Fruit fly (Drosophila melanogaster) whole organism, prepupa: ENCODE data around the gene Kyat.

Source experiments
- CG10631 ChIP-seq: fragments of 200-800 bp; sonication (Bioruptor generic); optimal IDR thresholded peaks from 2 replicates; lab custom pipeline; 2016; ENCODE audit warnings: missing biosample characterization, missing genetic modification characterization
- CG10669 ChIP-seq: fragments of 200-800 bp; sonication (Bioruptor generic); optimal IDR thresholded peaks from 3 replicates; lab custom pipeline; 2018; ENCODE audit warnings: missing biosample characterization, mild to moderate bottlenecking, missing genetic modification characterization, moderate library complexity
- CG11762 ChIP-seq: fragments of 200-800 bp; sonication (Bioruptor generic); optimal IDR thresholded peaks from 3 replicates; lab custom pipeline; 2016; ENCODE audit warnings: missing biosample characterization, missing genetic modification characterization; ENCODE audit not compliant: insufficient read depth
- CG15336 ChIP-seq: fragments of 200-800 bp; sonication (Bioruptor generic); IDR thresholded peaks from 2 replicates; pipeline ENCODE4 v1.3.6; 2022; ENCODE audit warnings: missing biosample characterization, missing genetic modification characterization
- CG1621 ChIP-seq: fragments of 200-800 bp; sonication (Bioruptor generic); optimal IDR thresholded peaks from 3 replicates; lab custom pipeline; 2018; ENCODE audit warnings: missing biosample characterization, mild to moderate bottlenecking, missing genetic modification characterization
- CG3032 ChIP-seq: fragments of 200-800 bp; optimal IDR thresholded peaks from 2 replicates; lab custom pipeline; 2019; ENCODE audit warnings: missing biosample characterization, mild to moderate bottlenecking, missing genetic modification characterization, moderate library complexity
- CG31627 ChIP-seq: fragments of 200-800 bp; sonication (Bioruptor generic); optimal IDR thresholded peaks from 3 replicates; lab custom pipeline; 2016; ENCODE audit warnings: missing biosample characterization, missing genetic modification characterization
- CG32006 ChIP-seq: fragments of 200-800 bp; sonication (Bioruptor generic); optimal IDR thresholded peaks from 3 replicates; lab custom pipeline; 2017; ENCODE audit warnings: missing biosample characterization, mild to moderate bottlenecking, missing genetic modification characterization
- CG3919 ChIP-seq: fragments of 200-800 bp; sonication (Bioruptor generic); optimal IDR thresholded peaks from 3 replicates; lab custom pipeline; 2016; ENCODE audit warnings: missing biosample characterization, missing genetic modification characterization
- CG4318 ChIP-seq: fragments of 200-800 bp; sonication (Bioruptor generic); optimal IDR thresholded peaks from 3 replicates; lab custom pipeline; 2017; ENCODE audit warnings: missing biosample characterization, mild to moderate bottlenecking, missing genetic modification characterization
- CG6163 ChIP-seq: fragments of 200-800 bp; sonication (Bioruptor generic); IDR thresholded peaks from 3 replicates; pipeline ENCODE4 v1.3.6; 2022; ENCODE audit warnings: missing biosample characterization, missing genetic modification characterization
- CG6276 ChIP-seq: fragments of 200-800 bp; sonication (Bioruptor generic); optimal IDR thresholded peaks from 2 replicates; lab custom pipeline; 2017; ENCODE audit warnings: missing biosample characterization, mild to moderate bottlenecking, missing genetic modification characterization
- CG6792 ChIP-seq: fragments of 200-800 bp; sonication (Bioruptor generic); optimal IDR thresholded peaks from 3 replicates; lab custom pipeline; 2016; ENCODE audit warnings: missing biosample characterization, missing genetic modification characterization
- CG6808 ChIP-seq: fragments of 200-800 bp; sonication (Bioruptor generic); optimal IDR thresholded peaks from 3 replicates; lab custom pipeline; 2017; ENCODE audit warnings: missing biosample characterization, missing genetic modification characterization, mild to moderate bottlenecking, moderate library complexity, missing genetic modification reagents
- CG6854 ChIP-seq: fragments of 200-800 bp; sonication (Bioruptor generic); optimal IDR thresholded peaks from 2 replicates; lab custom pipeline; 2017; ENCODE audit warnings: missing biosample characterization, mild to moderate bottlenecking, missing genetic modification characterization
- CG7368 ChIP-seq: fragments of 200-800 bp; sonication (Bioruptor generic); optimal IDR thresholded peaks from 3 replicates; lab custom pipeline; 2016; ENCODE audit warnings: missing biosample characterization, missing genetic modification characterization
- CG8119 ChIP-seq: fragments of 200-800 bp; sonication (Bioruptor generic); IDR thresholded peaks from 3 replicates; pipeline ENCODE4 v1.3.6; 2022; ENCODE audit warnings: missing biosample characterization, missing genetic modification characterization
- CG8319 ChIP-seq: fragments of 200-800 bp; sonication (Bioruptor generic); optimal IDR thresholded peaks from 3 replicates; lab custom pipeline; 2016; ENCODE audit warnings: missing biosample characterization, missing genetic modification characterization
- CG8632 ChIP-seq: fragments of 200-800 bp; sonication (Bioruptor generic); optimal IDR thresholded peaks from 3 replicates; lab custom pipeline; 2016; ENCODE audit warnings: missing biosample characterization, missing genetic modification characterization
- CG9139 ChIP-seq: fragments of 200-800 bp; sonication (Bioruptor generic); optimal IDR thresholded peaks from 3 replicates; lab custom pipeline; 2017; ENCODE audit warnings: missing biosample characterization, mild to moderate bottlenecking, missing genetic modification characterization
- Eip75B ChIP-seq: fragments of 200-800 bp; sonication (Bioruptor generic); optimal IDR thresholded peaks from 3 replicates; lab custom pipeline; 2016; ENCODE audit warnings: missing biosample characterization, missing genetic modification characterization
- Ets96B ChIP-seq: fragments of 200-800 bp; optimal IDR thresholded peaks from 2 replicates; lab custom pipeline; 2019; ENCODE audit warnings: missing biosample characterization, mild to moderate bottlenecking, missing genetic modification characterization, moderate library complexity
- Gug ChIP-seq: fragments of 200-800 bp; sonication (Bioruptor generic); IDR thresholded peaks from 2 replicates; pipeline ENCODE4 v1.3.6; 2022; ENCODE audit warnings: missing biosample characterization, missing genetic modification characterization
- Hr38 ChIP-seq: sonication (Bioruptor generic); optimal IDR thresholded peaks from 2 replicates; lab custom pipeline; 2016; ENCODE audit warnings: missing biosample characterization, missing genetic modification characterization
- Hr39 ChIP-seq: fragments of 200-800 bp; sonication (Bioruptor generic); optimal IDR thresholded peaks from 2 replicates; lab custom pipeline; 2016; ENCODE audit warnings: missing biosample characterization, missing genetic modification characterization
- Hr4 ChIP-seq: fragments of 200-800 bp; sonication (Bioruptor generic); optimal IDR thresholded peaks from 3 replicates; lab custom pipeline; 2016; ENCODE audit warnings: missing biosample characterization, missing genetic modification characterization
- Lpt ChIP-seq: fragments of 200-800 bp; sonication (Bioruptor generic); optimal IDR thresholded peaks from 3 replicates; lab custom pipeline; 2016; ENCODE audit warnings: missing biosample characterization, missing genetic modification characterization
- Met ChIP-seq: fragments of 200-800 bp; sonication (Bioruptor generic); optimal IDR thresholded peaks from 3 replicates; lab custom pipeline; 2016; ENCODE audit warnings: missing biosample characterization, missing genetic modification characterization
- OdsH ChIP-seq: fragments of 200-800 bp; sonication (Bioruptor generic); optimal IDR thresholded peaks from 3 replicates; lab custom pipeline; 2016; ENCODE audit warnings: missing biosample characterization, missing genetic modification characterization
- Smox ChIP-seq: fragments of 200-800 bp; sonication (Bioruptor generic); optimal IDR thresholded peaks from 3 replicates; lab custom pipeline; 2016; ENCODE audit warnings: missing biosample characterization, missing genetic modification characterization
- Sox102F ChIP-seq: fragments of 200-800 bp; sonication (Bioruptor generic); optimal IDR thresholded peaks from 2 replicates; lab custom pipeline; 2016; ENCODE audit warnings: missing biosample characterization, mild to moderate bottlenecking, missing genetic modification characterization
- Sox14 ChIP-seq: fragments of 200-800 bp; sonication (Bioruptor generic); optimal IDR thresholded peaks from 3 replicates; lab custom pipeline; 2016; ENCODE audit warnings: missing biosample characterization, missing genetic modification characterization
- achi ChIP-seq: fragments of 200-800 bp; sonication (Bioruptor generic); optimal IDR thresholded peaks from 3 replicates; lab custom pipeline; 2016; ENCODE audit warnings: missing biosample characterization, missing genetic modification characterization
- acj6 ChIP-seq: fragments of 200-800 bp; sonication (Bioruptor generic); optimal IDR thresholded peaks from 3 replicates; lab custom pipeline; 2016; ENCODE audit warnings: missing biosample characterization, missing genetic modification characterization
- cyc ChIP-seq: fragments of 200-800 bp; sonication (Bioruptor generic); optimal IDR thresholded peaks from 3 replicates; lab custom pipeline; 2016; ENCODE audit warnings: missing biosample characterization, missing genetic modification characterization
- dac ChIP-seq: fragments of 200-800 bp; sonication (Bioruptor generic); optimal IDR thresholded peaks from 2 replicates; lab custom pipeline; 2017; ENCODE audit warnings: missing biosample characterization, mild to moderate bottlenecking, missing genetic modification characterization
- eg ChIP-seq: fragments of 200-800 bp; sonication (Bioruptor generic); IDR thresholded peaks from 3 replicates; pipeline ENCODE4 v1.3.6; 2022; ENCODE audit warnings: missing biosample characterization, missing genetic modification characterization
- fd85E ChIP-seq: fragments of 200-800 bp; sonication (Bioruptor generic); optimal IDR thresholded peaks from 3 replicates; lab custom pipeline; 2016; ENCODE audit warnings: missing biosample characterization, missing genetic modification characterization
- fkh ChIP-seq: fragments of 200-800 bp; sonication (Bioruptor generic); optimal IDR thresholded peaks from 3 replicates; lab custom pipeline; 2017; ENCODE audit warnings: missing biosample characterization, mild to moderate bottlenecking, missing genetic modification characterization, moderate library complexity
- net ChIP-seq: fragments of 200-800 bp; sonication (Bioruptor generic); optimal IDR thresholded peaks from 3 replicates; lab custom pipeline; 2016; ENCODE audit warnings: missing biosample characterization, missing genetic modification characterization
- salr ChIP-seq, 2 experiments: fragments of 200-800 bp; sonication (Bioruptor generic); optimal IDR thresholded peaks; 3 replicates each; lab custom pipeline; 2016 to 2018; ENCODE audit warnings: missing biosample characterization in 2 of 2, missing genetic modification characterization in 2 of 2, mild to moderate bottlenecking in 1 of 2
- ss ChIP-seq, 2 experiments: fragments of 200-800 bp; sonication (Bioruptor generic); optimal IDR thresholded peaks; 2 replicates in 1 of 2; 3 replicates in 1 of 2; lab custom pipeline; 2017 to 2018; ENCODE audit warnings: mild to moderate bottlenecking in 2 of 2, missing biosample characterization in 2 of 2, missing genetic modification characterization in 2 of 2, moderate library complexity in 1 of 2
- topi ChIP-seq: fragments of 200-800 bp; sonication (Bioruptor generic); optimal IDR thresholded peaks from 3 replicates; lab custom pipeline; 2016; ENCODE audit warnings: missing biosample characterization, missing genetic modification characterization
- vri ChIP-seq: fragments of 200-800 bp; sonication (Bioruptor generic); optimal IDR thresholded peaks from 3 replicates; lab custom pipeline; 2016; ENCODE audit warnings: missing biosample characterization, mild to moderate bottlenecking, missing genetic modification characterization

Gene Kyat

DNA sequence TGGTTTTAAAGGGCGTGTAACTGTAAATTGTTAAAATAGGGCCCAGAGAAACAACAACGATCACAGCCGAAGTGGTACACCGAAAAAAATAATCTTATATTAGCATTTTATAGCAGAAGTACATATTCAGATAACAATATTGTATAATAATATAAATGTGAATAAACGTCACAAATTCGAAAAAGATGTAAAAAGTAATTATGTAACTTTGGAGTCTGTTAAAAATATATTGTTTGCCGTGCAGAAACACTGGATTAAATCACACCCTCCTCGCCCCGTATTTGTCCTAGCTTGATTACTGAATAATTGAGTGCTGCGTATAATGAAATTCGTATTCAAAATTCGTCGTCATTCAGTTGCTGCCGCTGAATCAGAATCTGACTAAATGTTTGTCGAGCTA is 32.9 kb upstream of the Kyat start (continued):
- peak; percentile 26 for TF ChIP-seq OdsH (GFP tag; lab: Kevin White, UChicago)
- no peak for TF ChIP-seq Sox14
- no peak for TF ChIP-seq CG7368 (GFP tag; lab: Kevin White, UChicago)
- no peak for TF ChIP-seq Lpt (GFP tag; lab: Kevin White, UChicago)
- no peak for TF ChIP-seq CG6854
- TF ChIP-seq CG3032 (tag; lab: Kevin White, UChicago): peak; percentile 6
- TF ChIP-seq CG6163 (GFP tag; lab: Robert Waterston, UW): no peak
- no peak for TF ChIP-seq CG6276
- no peak for TF ChIP-seq net (GFP tag; lab: Kevin White, UChicago)
- TF ChIP-seq vri (GFP tag; lab: Kevin White, UChicago): no peak
- no peak for TF ChIP-seq ss (GFP tag; optimal IDR thresholded peaks at IDR 0.05; lab: Kevin White, UChicago)

DNA sequence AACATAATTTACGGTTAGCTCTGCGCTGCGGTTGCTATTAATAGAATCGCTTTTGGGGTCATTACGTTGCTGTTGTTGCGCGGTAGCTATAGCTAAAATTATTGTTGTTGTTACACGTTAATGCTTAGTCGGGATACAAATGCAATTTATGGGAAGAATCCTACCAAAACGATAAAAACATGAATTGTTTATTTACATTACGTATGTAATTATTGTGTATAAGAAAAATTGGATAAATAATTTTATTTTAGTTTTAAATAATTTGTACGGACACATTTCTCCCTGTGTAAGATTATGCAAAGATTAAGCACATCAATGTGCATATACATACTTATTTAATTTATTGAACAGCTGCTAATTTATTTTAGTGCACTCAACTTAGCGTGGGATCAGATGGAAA is 29.6 kb upstream of the Kyat start:
- TF ChIP-seq OdsH (GFP tag; lab: Kevin White, UChicago): no peak
- TF ChIP-seq Smox (GFP tag; lab: Kevin White, UChicago): no peak
- no peak for TF ChIP-seq vri (GFP tag; lab: Kevin White, UChicago)
- TF ChIP-seq net (GFP tag; lab: Kevin White, UChicago): no peak
- TF ChIP-seq Hr39 (GFP tag; lab: Kevin White, UChicago): no peak
- TF ChIP-seq eg (GFP tag; lab: Robert Waterston, UW): 0 out of 3 replicates have a peak, but pooled peaks have one; percentile 35
- no peak for TF ChIP-seq Lpt (GFP tag; lab: Kevin White, UChicago)
- TF ChIP-seq CG6792 (GFP tag; lab: Kevin White, UChicago): no peak
- TF ChIP-seq fkh (GFP tag; lab: Kevin White, UChicago): no peak
- TF ChIP-seq CG1621 (tag; lab: Kevin White, UChicago): no peak
- TF ChIP-seq Hr38: no peak
- no peak for TF ChIP-seq Ets96B
- TF ChIP-seq fd85E (GFP tag; lab: Kevin White, UChicago): no peak
- peak; percentile 13 for TF ChIP-seq CG10631 (GFP tag; lab: Kevin White, UChicago)
- TF ChIP-seq cyc (GFP tag; lab: Kevin White, UChicago): no peak
- TF ChIP-seq Hr4 (GFP tag; lab: Kevin White, UChicago): no peak
- TF ChIP-seq Gug: no peak
- peak; percentile 22 for TF ChIP-seq CG32006 (GFP tag; lab: Kevin White, UChicago)
- no peak for TF ChIP-seq CG9139
- TF ChIP-seq CG8119 (GFP tag; lab: Robert Waterston, UW): peak; percentile 25; the same call in 1 of the 3 replicates
- TF ChIP-seq salr (GFP tag; optimal IDR thresholded peaks at IDR 0.05; lab: Kevin White, UChicago): no peak
- TF ChIP-seq CG31627 (GFP tag; lab: Kevin White, UChicago): no peak
- no peak for TF ChIP-seq topi
- TF ChIP-seq dac (GFP tag; lab: Kevin White, UChicago): no peak
- no peak for TF ChIP-seq acj6 (GFP tag; lab: Kevin White, UChicago)
- TF ChIP-seq CG11762 (GFP tag; lab: Kevin White, UChicago): peak; percentile 11
- TF ChIP-seq CG4318 (GFP tag; lab: Kevin White, UChicago): peak; percentile 17
- no peak for TF ChIP-seq Met (GFP tag; lab: Kevin White, UChicago)
- no peak for TF ChIP-seq Sox102F (GFP tag; lab: Kevin White, UChicago)
- no peak for TF ChIP-seq Eip75B (GFP tag; lab: Kevin White, UChicago)
- no peak for TF ChIP-seq CG10669 (GFP tag; lab: Kevin White, UChicago)
- no peak for TF ChIP-seq CG6808
- peak; percentile 7 for TF ChIP-seq achi (GFP tag; lab: Kevin White, UChicago)
- TF ChIP-seq CG8632 (GFP tag; lab: Kevin White, UChicago): no peak
- no peak for TF ChIP-seq CG6854
- TF ChIP-seq CG15336: peak; percentile 59
- no peak for TF ChIP-seq CG8319 (GFP tag; lab: Kevin White, UChicago)
- TF ChIP-seq CG3919 (GFP tag; lab: Kevin White, UChicago): no peak
- TF ChIP-seq CG7368 (GFP tag; lab: Kevin White, UChicago): no peak
